Fruit fly (Drosophila melanogaster): ENCODE data around the gene CG45101.
A peak's percentile ranks its signal among the peaks of the same experiment; 100 is the strongest.

The CG45101 gene

dm6 chr3L:11096195-11096908 is 31.6 kb downstream of the CG45101 start, which contains the start of the genes CG46439, Iyd and CG33947 (continued):
- TF ChIP-seq pzg (GFP tag; optimal IDR thresholded peaks at IDR 0.05), result peak; percentile 37
- TF ChIP-seq HLH54F (GFP tag; optimal IDR thresholded peaks at IDR 0.05), result peak; percentile 0
- no peak for TF ChIP-seq CG16863 (GFP tag; optimal IDR thresholded peaks at IDR 0.05)
- no peak for TF ChIP-seq CG13775 (GFP tag; optimal IDR thresholded peaks at IDR 0.05)
- no peak for TF ChIP-seq Sox102F (GFP tag; optimal IDR thresholded peaks at IDR 0.05)
- TF ChIP-seq CG18619 (GFP tag; optimal IDR thresholded peaks at IDR 0.05), result no peak
- peak; percentile 26 for TF ChIP-seq NfI (GFP tag; optimal IDR thresholded peaks at IDR 0.05)
- TF ChIP-seq Fer3 (tag; optimal IDR thresholded peaks at IDR 0.05), result no peak
- TF ChIP-seq CG2875 (GFP tag; optimal IDR thresholded peaks at IDR 0.05), result no peak
- TF ChIP-seq Oli (tag; optimal IDR thresholded peaks at IDR 0.05), result no peak
- TF ChIP-seq Xrp1 (GFP tag; IDR thresholded peaks at IDR 0.05), result 0 out of 2 replicates have a peak, but pooled peaks have one; percentile 19
- TF ChIP-seq ems (GFP tag; optimal IDR thresholded peaks at IDR 0.05), result peak; percentile 9
- TF ChIP-seq Doc3 (GFP tag; IDR thresholded peaks at IDR 0.05; ENCODE audit: partially characterized antibody), result 0 out of 3 replicates have a peak, but pooled peaks have one; percentile 31
- no peak for TF ChIP-seq CG16815 (GFP tag; optimal IDR thresholded peaks at IDR 0.05)
- TF ChIP-seq CG10543 (GFP tag; optimal IDR thresholded peaks at IDR 0.05), result peak; percentile 25
- no peak for TF ChIP-seq gt (GFP tag; IDR thresholded peaks at IDR 0.05)
- peak; percentile 37; the same call in 1 of the 2 replicates for TF ChIP-seq Bgb (GFP tag; IDR thresholded peaks at IDR 0.05; ENCODE audit: partially characterized antibody)
- TF ChIP-seq CG15269 (tag; optimal IDR thresholded peaks at IDR 0.05), result peak; percentile 32
- TF ChIP-seq rib (GFP tag; IDR thresholded peaks at IDR 0.05), result 0 out of 2 replicates have a peak, but pooled peaks have one; percentile 26
- TF ChIP-seq Deaf1 (tag; optimal IDR thresholded peaks at IDR 0.05), result peak; percentile 46
- no peak for TF ChIP-seq CG18262 (tag; optimal IDR thresholded peaks at IDR 0.05)
- TF ChIP-seq sqz (GFP tag; optimal IDR thresholded peaks at IDR 0.05), result peak; percentile 60
- no peak for TF ChIP-seq CG2129 (GFP tag; IDR thresholded peaks at IDR 0.05; ENCODE audit: partially characterized antibody)
- no peak for TF ChIP-seq CG4707 (GFP tag; optimal IDR thresholded peaks at IDR 0.05)
- TF ChIP-seq CG10267 (tag; optimal IDR thresholded peaks at IDR 0.05), result peak; percentile 95
- TF ChIP-seq CG3995 (GFP tag; optimal IDR thresholded peaks at IDR 0.05), result peak; percentile 2
- no peak for TF ChIP-seq CG1832 (GFP tag; optimal IDR thresholded peaks at IDR 0.05)
- TF ChIP-seq lov (optimal IDR thresholded peaks at IDR 0.05), result no peak
- TF ChIP-seq lov (GFP tag; IDR thresholded peaks at IDR 0.05), result no peak
- peak; percentile 4 for TF ChIP-seq chn (GFP tag; optimal IDR thresholded peaks at IDR 0.05)
- TF ChIP-seq E2f1 (GFP tag; IDR thresholded peaks at IDR 0.05), result peak; percentile 55; the same call in 1 of the 2 replicates
- TF ChIP-seq B-H2 (GFP tag; optimal IDR thresholded peaks at IDR 0.05), result peak; percentile 6
- TF ChIP-seq CG13296 (GFP tag; optimal IDR thresholded peaks at IDR 0.05), result peak; percentile 38
- 0 out of 3 replicates have a peak, but pooled peaks have one; percentile 13 for TF ChIP-seq CG2199 (GFP tag; IDR thresholded peaks at IDR 0.05)
- peak; percentile 24 for TF ChIP-seq CG7556 (GFP tag; optimal IDR thresholded peaks at IDR 0.05)
- TF ChIP-seq CG2116 (GFP tag; optimal IDR thresholded peaks at IDR 0.05), result peak; percentile 37
- TF ChIP-seq exex (tag; optimal IDR thresholded peaks at IDR 0.05), result peak; percentile 32
- 0 out of 3 replicates have a peak, but pooled peaks have one; percentile 17 for TF ChIP-seq CG17361 (GFP tag; IDR thresholded peaks at IDR 0.05)
- peak in 1 of 2 experiments; percentile 12 for TF ChIP-seq Hr51 (GFP tag; optimal IDR thresholded peaks at IDR 0.05)
- peak; percentile 12 for TF ChIP-seq PHDP (tag; optimal IDR thresholded peaks at IDR 0.05)
- no peak for TF ChIP-seq Bteb2 (GFP tag; optimal IDR thresholded peaks at IDR 0.05)
- TF ChIP-seq CG11723 (GFP tag; optimal IDR thresholded peaks at IDR 0.05), result no peak
- TF ChIP-seq sens (GFP tag), result peak; percentile 82
- peak; percentile 38; the same call in 1 of the 2 replicates for TF ChIP-seq CG4360 (GFP tag; IDR thresholded peaks at IDR 0.05)
- TF ChIP-seq Fer1 (GFP tag; optimal IDR thresholded peaks at IDR 0.05), result peak; percentile 70
- no peak for TF ChIP-seq CG18764 (GFP tag; optimal IDR thresholded peaks at IDR 0.05)
- peak; percentile 28; the same call in 1 of the 2 replicates for TF ChIP-seq MBD-R2 (GFP tag; IDR thresholded peaks at IDR 0.05)
- peak; percentile 11 for TF ChIP-seq sug (tag; optimal IDR thresholded peaks at IDR 0.05)

Data from whole organism, embryonic.